Fruit fly (Drosophila melanogaster) whole organism, embryonic: ENCODE measurements around the gene CG4497.

Experiments used
- Adf1 ChIP-seq: fragments of 200-800 bp; sonication (Bioruptor generic); IDR thresholded peaks from 2 replicates; pipeline ENCODE4 v1.3.6; 2022; ENCODE audit warnings: missing biosample characterization, missing genetic modification characterization
- B-H2 ChIP-seq: fragments of 200-800 bp; sonication (Bioruptor generic); optimal IDR thresholded peaks from 2 replicates; lab custom pipeline; 2018; ENCODE audit warnings: missing biosample characterization, mild to moderate bottlenecking, missing genetic modification characterization
- BEAF-32 ChIP-seq: fragments of 200-800 bp; sonication (Bioruptor generic); optimal IDR thresholded peaks from 3 replicates; lab custom pipeline; 2017; ENCODE audit warnings: missing biosample characterization, missing genetic modification characterization, mild to moderate bottlenecking, moderate library complexity, missing genetic modification reagents
- Bgb ChIP-seq: fragments of 200-800 bp; sonication (Bioruptor generic); IDR thresholded peaks from 2 replicates; pipeline ENCODE4 v1.3.6; 2022; ENCODE audit warnings: missing biosample characterization, missing genetic modification characterization; ENCODE audit not compliant: partially characterized antibody
- Bteb2 ChIP-seq: fragments of 200-800 bp; sonication (Bioruptor generic); optimal IDR thresholded peaks from 2 replicates; lab custom pipeline; 2016; ENCODE audit warnings: missing biosample characterization, missing genetic modification characterization
- CG10543 ChIP-seq: fragments of 200-800 bp; sonication (Bioruptor generic); optimal IDR thresholded peaks from 3 replicates; lab custom pipeline; 2017; ENCODE audit warnings: missing biosample characterization, mild to moderate bottlenecking, missing genetic modification characterization, moderate library complexity
- CG10654 ChIP-seq: fragments of 200-800 bp; sonication (Bioruptor generic); optimal IDR thresholded peaks from 2 replicates; lab custom pipeline; 2016; ENCODE audit warnings: missing biosample characterization, missing genetic modification characterization
- CG13123 ChIP-seq: fragments of 200-800 bp; sonication (Bioruptor generic); optimal IDR thresholded peaks from 2 replicates; lab custom pipeline; 2016; ENCODE audit warnings: missing biosample characterization, missing genetic modification characterization
- CG15269 ChIP-seq: fragments of 200-800 bp; sonication (Bioruptor generic); optimal IDR thresholded peaks from 2 replicates; lab custom pipeline; 2018; ENCODE audit warnings: missing biosample characterization, mild to moderate bottlenecking, missing genetic modification characterization, moderate library complexity
- CG1603 ChIP-seq: fragments of 200-800 bp; sonication (Bioruptor generic); optimal IDR thresholded peaks from 2 replicates; lab custom pipeline; 2019; ENCODE audit warnings: missing biosample characterization, mild to moderate bottlenecking, missing genetic modification characterization, moderate library complexity
- CG17186 ChIP-seq: fragments of 200-800 bp; sonication (Bioruptor generic); optimal IDR thresholded peaks from 3 replicates; lab custom pipeline; 2017; ENCODE audit warnings: missing biosample characterization, missing genetic modification reagents, missing genetic modification characterization
- CG17328 ChIP-seq: fragments of 200-800 bp; sonication (Bioruptor generic); IDR thresholded peaks from 2 replicates; pipeline ENCODE4 v1.3.6; 2022; ENCODE audit warnings: missing biosample characterization, missing genetic modification characterization
- CG18476 ChIP-seq: fragments of 200-800 bp; sonication (Bioruptor generic); optimal IDR thresholded peaks from 2 replicates; lab custom pipeline; 2016; ENCODE audit warnings: missing biosample characterization, mild to moderate bottlenecking, missing genetic modification characterization
- CG6254 ChIP-seq: fragments of 200-800 bp; sonication (Bioruptor generic); optimal IDR thresholded peaks from 3 replicates; lab custom pipeline; 2017; ENCODE audit warnings: mild to moderate bottlenecking, missing biosample characterization, missing genetic modification reagents, missing genetic modification characterization
- CG9215 ChIP-seq: fragments of 200-800 bp; sonication (Bioruptor generic); IDR thresholded peaks from 2 replicates; pipeline ENCODE4 v1.3.6; 2022; ENCODE audit warnings: missing biosample characterization, missing genetic modification characterization
- CG9437 ChIP-seq: fragments of 200-800 bp; sonication (Bioruptor generic); optimal IDR thresholded peaks from 2 replicates; lab custom pipeline; 2018; ENCODE audit warnings: missing biosample characterization, mild to moderate bottlenecking, missing genetic modification characterization
- CG9817 ChIP-seq: fragments of 200-800 bp; sonication (Bioruptor generic); optimal IDR thresholded peaks from 2 replicates; lab custom pipeline; 2018; ENCODE audit warnings: missing biosample characterization, mild to moderate bottlenecking, missing genetic modification characterization, moderate library complexity
- Camta ChIP-seq: fragments of 200-800 bp; sonication (Bioruptor generic); optimal IDR thresholded peaks from 2 replicates; lab custom pipeline; 2016; ENCODE audit warnings: missing biosample characterization, missing genetic modification characterization
- Hey ChIP-seq: fragments of 200-800 bp; sonication (Bioruptor generic); optimal IDR thresholded peaks from 3 replicates; lab custom pipeline; 2018; ENCODE audit warnings: missing biosample characterization, mild to moderate bottlenecking, missing genetic modification characterization
- Lim3 ChIP-seq: fragments of 200-800 bp; sonication (Bioruptor generic); IDR thresholded peaks from 2 replicates; pipeline ENCODE4 v1.3.6; 2022; ENCODE audit warnings: missing biosample characterization, missing genetic modification characterization
- Mes4 ChIP-seq: fragments of 200-800 bp; sonication (Bioruptor generic); optimal IDR thresholded peaks from 2 replicates; lab custom pipeline; 2016; ENCODE audit warnings: missing biosample characterization, missing genetic modification characterization
- Optix ChIP-seq: fragments of 200-800 bp; sonication (Bioruptor generic); IDR thresholded peaks from 3 replicates; pipeline ENCODE4 v1.3.6; 2022; ENCODE audit warnings: missing biosample characterization, missing genetic modification characterization
- Rfx ChIP-seq: fragments of 200-800 bp; sonication (Bioruptor generic); IDR thresholded peaks from 2 replicates; pipeline ENCODE4 v1.3.6; 2022; ENCODE audit warnings: missing biosample characterization, missing genetic modification characterization
- cg ChIP-seq: fragments of 200-800 bp; sonication (Bioruptor generic); optimal IDR thresholded peaks from 3 replicates; lab custom pipeline; 2019; ENCODE audit warnings: missing biosample characterization, mild to moderate bottlenecking, missing genetic modification characterization, moderate library complexity
- chm ChIP-seq: fragments of 200-800 bp; sonication (Bioruptor generic); IDR thresholded peaks from 2 replicates; pipeline ENCODE4 v1.3.6; 2022; ENCODE audit warnings: missing biosample characterization, missing genetic modification characterization
- crol ChIP-seq: fragments of 200-800 bp; sonication (Bioruptor generic); IDR thresholded peaks from 2 replicates; pipeline ENCODE4 v1.3.6; 2022; ENCODE audit warnings: missing biosample characterization, missing genetic modification characterization
- dan ChIP-seq: fragments of 200-800 bp; sonication (Bioruptor generic); IDR thresholded peaks from 2 replicates; pipeline ENCODE4 v1.3.6; 2022; ENCODE audit warnings: missing biosample characterization, missing genetic modification characterization
- ems ChIP-seq: fragments of 200-800 bp; sonication (Bioruptor generic); optimal IDR thresholded peaks from 3 replicates; lab custom pipeline; 2016; ENCODE audit warnings: missing biosample characterization, missing genetic modification characterization
- ewg ChIP-seq: fragments of 200-800 bp; sonication (Bioruptor generic); optimal IDR thresholded peaks from 3 replicates; lab custom pipeline; 2017; ENCODE audit warnings: mild to moderate bottlenecking, missing biosample characterization, missing genetic modification reagents, missing genetic modification characterization
- eyg ChIP-seq: fragments of 200-800 bp; sonication (Bioruptor generic); optimal IDR thresholded peaks from 3 replicates; lab custom pipeline; 2016; ENCODE audit warnings: missing biosample characterization, missing genetic modification characterization
- fd96Cb ChIP-seq: fragments of 200-800 bp; sonication (Bioruptor generic); optimal IDR thresholded peaks from 2 replicates; lab custom pipeline; 2018; ENCODE audit warnings: missing biosample characterization, mild to moderate bottlenecking, missing genetic modification characterization, moderate library complexity
- gsb-n ChIP-seq: fragments of 200-800 bp; sonication (Bioruptor generic); optimal IDR thresholded peaks from 3 replicates; lab custom pipeline; 2018; ENCODE audit warnings: missing biosample characterization, mild to moderate bottlenecking, missing genetic modification characterization
- hbn ChIP-seq: fragments of 200-800 bp; sonication (Bioruptor generic); IDR thresholded peaks from 2 replicates; pipeline ENCODE4 v1.3.6; 2022; ENCODE audit warnings: missing biosample characterization, missing genetic modification characterization; ENCODE audit not compliant: partially characterized antibody
- her ChIP-seq: fragments of 200-800 bp; sonication (Bioruptor generic); optimal IDR thresholded peaks from 2 replicates; lab custom pipeline; 2016; ENCODE audit warnings: missing biosample characterization, missing genetic modification characterization
- hkb ChIP-seq, 2 experiments: fragments of 200-800 bp in 1 of 2; fragments of >200 bp in 1 of 2; sonication (Bioruptor generic) in 1 of 2; IDR thresholded peaks in 1 of 2; optimal IDR thresholded peaks in 1 of 2; 2 replicates each; pipeline versions ENCODE4 v1.3.6 to Lab custom; 2017 to 2022; ENCODE audit warnings: missing biosample characterization in 1 of 2, missing genetic modification characterization in 1 of 2
- hth ChIP-seq: fragments of >200 bp; optimal IDR thresholded peaks from 2 replicates; lab custom pipeline; 2017; ENCODE audit warnings: inconsistent platforms
- kah ChIP-seq: fragments of 200-800 bp; sonication (Bioruptor generic); optimal IDR thresholded peaks from 2 replicates; lab custom pipeline; 2018; ENCODE audit warnings: missing biosample characterization, mild to moderate bottlenecking, missing genetic modification characterization
- lab ChIP-seq: fragments of 200-800 bp; sonication (Bioruptor generic); optimal IDR thresholded peaks from 3 replicates; lab custom pipeline; 2017; ENCODE audit warnings: missing biosample characterization, missing genetic modification characterization, mild to moderate bottlenecking, moderate library complexity, missing genetic modification reagents
- lola ChIP-seq, 3 experiments: fragments of >200 bp in 2 of 3; fragments of 200-800 bp in 1 of 3; sonication (Bioruptor generic) in 1 of 3; optimal IDR thresholded peaks; 2 replicates each; lab custom pipeline; 2017 to 2019; ENCODE audit warnings: missing biosample characterization in 3 of 3, missing genetic modification characterization in 3 of 3, mild to moderate bottlenecking in 1 of 3, moderate library complexity in 1 of 3
- luna ChIP-seq: fragments of 200-800 bp; sonication (Bioruptor generic); optimal IDR thresholded peaks from 2 replicates; lab custom pipeline; 2016; ENCODE audit warnings: missing biosample characterization, missing genetic modification characterization
- pfk ChIP-seq: fragments of 200-800 bp; sonication (Bioruptor generic); optimal IDR thresholded peaks from 2 replicates; lab custom pipeline; 2018; ENCODE audit warnings: missing biosample characterization, mild to moderate bottlenecking, missing genetic modification characterization, moderate library complexity
- ro ChIP-seq: fragments of 200-800 bp; sonication (Bioruptor generic); IDR thresholded peaks from 2 replicates; pipeline ENCODE4 v1.3.6; 2022; ENCODE audit warnings: missing biosample characterization, missing genetic modification characterization
- row ChIP-seq: fragments of 200-800 bp; sonication (Bioruptor generic); IDR thresholded peaks from 3 replicates; pipeline ENCODE4 v1.3.6; 2022; ENCODE audit warnings: missing biosample characterization, missing genetic modification characterization
- run ChIP-seq: fragments of 200-800 bp; sonication (Bioruptor generic); optimal IDR thresholded peaks from 3 replicates; lab custom pipeline; 2018; ENCODE audit warnings: missing biosample characterization, mild to moderate bottlenecking, missing genetic modification characterization
- scrt ChIP-seq: fragments of 200-800 bp; sonication (Bioruptor generic); optimal IDR thresholded peaks from 2 replicates; lab custom pipeline; 2018; ENCODE audit warnings: missing biosample characterization, mild to moderate bottlenecking, missing genetic modification characterization, moderate library complexity
- seq ChIP-seq: fragments of 200-800 bp; sonication (Bioruptor generic); IDR thresholded peaks from 2 replicates; pipeline ENCODE4 v1.3.6; 2022; ENCODE audit warnings: missing biosample characterization, missing genetic modification characterization
- slou ChIP-seq: fragments of 200-800 bp; sonication (Bioruptor generic); optimal IDR thresholded peaks from 3 replicates; lab custom pipeline; 2016; ENCODE audit warnings: missing biosample characterization, missing genetic modification characterization
- sr ChIP-seq: fragments of 200-800 bp; sonication (Bioruptor generic); IDR thresholded peaks from 3 replicates; pipeline ENCODE4 v1.3.6; 2022; ENCODE audit warnings: missing biosample characterization, missing genetic modification characterization
- stc ChIP-seq: fragments of 200-800 bp; sonication (Bioruptor generic); IDR thresholded peaks from 2 replicates; pipeline ENCODE4 v1.3.6; 2022; ENCODE audit warnings: missing biosample characterization, missing genetic modification characterization

CG4497 gene

DNA sequence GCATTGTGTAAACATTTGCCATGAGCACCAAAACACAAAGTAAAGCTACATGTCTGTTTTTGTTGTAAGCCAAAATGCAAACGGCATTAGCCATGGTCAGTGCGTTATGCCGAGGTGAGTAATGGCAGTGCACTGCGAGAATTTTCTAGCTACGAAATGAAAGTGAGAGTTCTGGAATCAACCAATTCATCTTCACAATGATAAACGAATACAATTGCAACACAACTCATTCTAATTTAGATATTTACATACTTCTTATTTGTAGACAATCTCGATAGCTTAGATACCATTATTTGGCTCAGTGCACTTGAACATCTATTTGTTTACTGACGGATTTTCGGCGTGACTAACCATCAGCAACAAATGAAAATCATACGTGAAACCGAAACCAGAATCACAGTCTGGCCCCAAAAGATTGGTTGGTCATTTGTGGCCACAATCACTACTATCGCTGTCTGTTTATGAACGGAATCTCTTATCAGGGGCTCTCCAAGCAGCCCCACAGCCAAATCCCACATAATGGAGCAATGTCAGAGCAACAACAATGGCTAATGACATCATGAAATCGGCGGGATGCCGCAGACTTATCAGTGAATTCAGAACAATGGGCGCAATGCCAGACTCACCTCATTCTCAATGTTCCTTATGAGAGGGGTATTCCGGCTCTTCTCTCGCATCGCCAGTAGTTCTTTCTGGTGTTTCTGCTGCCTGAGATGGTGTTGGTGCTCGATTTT lies 39.4 kb downstream of the CG4497 start (continued):
- TF ChIP-seq CG15269 (tag; lab: Kevin White, UChicago) (peak; percentile 46), Optix (no peak), her (GFP tag; lab: Kevin White, UChicago) (peak; percentile 31), chm (no peak), Hey (tag; lab: Kevin White, UChicago) (no peak), Camta (GFP tag; lab: Kevin White, UChicago) (peak; percentile 15), Lim3 (GFP tag; lab: Robert Waterston, UW) (no peak), hbn (no peak), fd96Cb (tag; lab: Kevin White, UChicago) (peak; percentile 26), Rfx (peak; percentile 46), gsb-n (tag; lab: Kevin White, UChicago) (peak; percentile 37), run (tag; lab: Kevin White, UChicago) (no peak), sr (GFP tag; lab: Robert Waterston, UW) (no peak), hkb (optimal IDR thresholded peaks at IDR 0.05; lab: Kevin White, UChicago) (no peak), hkb (GFP tag; IDR thresholded peaks at IDR 0.05; lab: Robert Waterston, UW) (0 out of 2 replicates have a peak, but pooled peaks have one; percentile 43), Mes4 (GFP tag; lab: Kevin White, UChicago) (peak; percentile 8), Bteb2 (no peak), Bgb (GFP tag; lab: Robert Waterston, UW) (no peak), hth (lab: Kevin White, UChicago) (no peak), CG17186 (GFP tag; lab: Kevin White, UChicago) (no peak), luna (GFP tag; lab: Kevin White, UChicago) (no peak), B-H2 (GFP tag; lab: Kevin White, UChicago) (no peak), CG13123 (no peak), BEAF-32 (GFP tag; lab: Kevin White, UChicago) (no peak), CG1603 (tag; lab: Kevin White, UChicago) (peak; percentile 75), row (GFP tag; lab: Robert Waterston, UW) (peak; percentile 45), scrt (GFP tag; lab: Kevin White, UChicago) (no peak), CG9437 (GFP tag; lab: Kevin White, UChicago) (no peak), CG9215 (GFP tag; lab: Robert Waterston, UW) (0 out of 2 replicates have a peak, but pooled peaks have one; percentile 14), CG6254 (GFP tag; lab: Kevin White, UChicago) (no peak), CG10543 (GFP tag; lab: Kevin White, UChicago) (no peak), eyg (GFP tag; lab: Kevin White, UChicago) (no peak), slou (GFP tag; lab: Kevin White, UChicago) (no peak), pfk (GFP tag; lab: Kevin White, UChicago) (no peak), ems (GFP tag; lab: Kevin White, UChicago) (peak; percentile 0), lab (GFP tag; lab: Kevin White, UChicago) (peak; percentile 17), stc (GFP tag; lab: Robert Waterston, UW) (no peak), seq (GFP tag; lab: Robert Waterston, UW) (no peak), crol (GFP tag; lab: Robert Waterston, UW) (no peak), lola (GFP tag; optimal IDR thresholded peaks at IDR 0.05; lab: Kevin White, UChicago) (peak in 1 of 3 experiments; percentile 6), kah (no peak), CG10654 (no peak), CG18476 (GFP tag; lab: Kevin White, UChicago) (peak; percentile 9), dan (no peak), CG17328 (peak; percentile 53), ro (no peak), ewg (GFP tag; lab: Kevin White, UChicago) (no peak), CG9817 (tag; lab: Kevin White, UChicago) (peak; percentile 14), Adf1 (GFP tag; lab: Robert Waterston, UW) (no peak), cg (GFP tag; lab: Kevin White, UChicago) (no peak)
